Fruit fly (Drosophila melanogaster) whole organism, prepupa: Measurements from ENCODE around the gene hh.
A peak's percentile ranks its signal among the peaks of the same experiment; 100 is the strongest.

Source experiments
- Blimp-1 ChIP-seq: fragments of 200-800 bp; sonication (Bioruptor generic); optimal IDR thresholded peaks from 3 replicates; lab custom pipeline; 2017; ENCODE audit warnings: missing biosample characterization, missing genetic modification characterization, mild to moderate bottlenecking, moderate library complexity, missing genetic modification reagents
- CG10631 ChIP-seq: fragments of 200-800 bp; sonication (Bioruptor generic); optimal IDR thresholded peaks from 2 replicates; lab custom pipeline; 2016; ENCODE audit warnings: missing biosample characterization, missing genetic modification characterization
- CG10669 ChIP-seq: fragments of 200-800 bp; sonication (Bioruptor generic); optimal IDR thresholded peaks from 3 replicates; lab custom pipeline; 2018; ENCODE audit warnings: missing biosample characterization, mild to moderate bottlenecking, missing genetic modification characterization, moderate library complexity
- CG11762 ChIP-seq: fragments of 200-800 bp; sonication (Bioruptor generic); optimal IDR thresholded peaks from 3 replicates; lab custom pipeline; 2016; ENCODE audit warnings: missing biosample characterization, missing genetic modification characterization; ENCODE audit not compliant: insufficient read depth
- CG15336 ChIP-seq: fragments of 200-800 bp; sonication (Bioruptor generic); IDR thresholded peaks from 2 replicates; pipeline ENCODE4 v1.3.6; 2022; ENCODE audit warnings: missing biosample characterization, missing genetic modification characterization
- CG16779 ChIP-seq: fragments of 200-800 bp; sonication (Bioruptor generic); optimal IDR thresholded peaks from 3 replicates; lab custom pipeline; 2017; ENCODE audit warnings: missing biosample characterization, mild to moderate bottlenecking, missing genetic modification characterization
- CG3032 ChIP-seq: fragments of 200-800 bp; optimal IDR thresholded peaks from 2 replicates; lab custom pipeline; 2019; ENCODE audit warnings: missing biosample characterization, mild to moderate bottlenecking, missing genetic modification characterization, moderate library complexity
- CG31627 ChIP-seq: fragments of 200-800 bp; sonication (Bioruptor generic); optimal IDR thresholded peaks from 3 replicates; lab custom pipeline; 2016; ENCODE audit warnings: missing biosample characterization, missing genetic modification characterization
- CG34406 ChIP-seq: fragments of 200-800 bp; sonication (Bioruptor generic); optimal IDR thresholded peaks from 3 replicates; lab custom pipeline; 2016; ENCODE audit warnings: missing biosample characterization, missing genetic modification characterization
- CG4318 ChIP-seq: fragments of 200-800 bp; sonication (Bioruptor generic); optimal IDR thresholded peaks from 3 replicates; lab custom pipeline; 2017; ENCODE audit warnings: missing biosample characterization, mild to moderate bottlenecking, missing genetic modification characterization
- CG6163 ChIP-seq: fragments of 200-800 bp; sonication (Bioruptor generic); IDR thresholded peaks from 3 replicates; pipeline ENCODE4 v1.3.6; 2022; ENCODE audit warnings: missing biosample characterization, missing genetic modification characterization
- CG6276 ChIP-seq: fragments of 200-800 bp; sonication (Bioruptor generic); optimal IDR thresholded peaks from 2 replicates; lab custom pipeline; 2017; ENCODE audit warnings: missing biosample characterization, mild to moderate bottlenecking, missing genetic modification characterization
- CG6792 ChIP-seq: fragments of 200-800 bp; sonication (Bioruptor generic); optimal IDR thresholded peaks from 3 replicates; lab custom pipeline; 2016; ENCODE audit warnings: missing biosample characterization, missing genetic modification characterization
- CG6808 ChIP-seq: fragments of 200-800 bp; sonication (Bioruptor generic); optimal IDR thresholded peaks from 3 replicates; lab custom pipeline; 2017; ENCODE audit warnings: missing biosample characterization, missing genetic modification characterization, mild to moderate bottlenecking, moderate library complexity, missing genetic modification reagents
- CG7368 ChIP-seq: fragments of 200-800 bp; sonication (Bioruptor generic); optimal IDR thresholded peaks from 3 replicates; lab custom pipeline; 2016; ENCODE audit warnings: missing biosample characterization, missing genetic modification characterization
- CG8119 ChIP-seq: fragments of 200-800 bp; sonication (Bioruptor generic); IDR thresholded peaks from 3 replicates; pipeline ENCODE4 v1.3.6; 2022; ENCODE audit warnings: missing biosample characterization, missing genetic modification characterization
- CG8319 ChIP-seq: fragments of 200-800 bp; sonication (Bioruptor generic); optimal IDR thresholded peaks from 3 replicates; lab custom pipeline; 2016; ENCODE audit warnings: missing biosample characterization, missing genetic modification characterization
- CG8632 ChIP-seq: fragments of 200-800 bp; sonication (Bioruptor generic); optimal IDR thresholded peaks from 3 replicates; lab custom pipeline; 2016; ENCODE audit warnings: missing biosample characterization, missing genetic modification characterization
- CG9139 ChIP-seq: fragments of 200-800 bp; sonication (Bioruptor generic); optimal IDR thresholded peaks from 3 replicates; lab custom pipeline; 2017; ENCODE audit warnings: missing biosample characterization, mild to moderate bottlenecking, missing genetic modification characterization
- Eip78C ChIP-seq: fragments of 200-800 bp; sonication (Bioruptor generic); peaks from one replicate; lab custom pipeline; 2016; ENCODE audit warnings: missing biosample characterization, missing genetic modification characterization
- Ets21C ChIP-seq: fragments of 200-800 bp; sonication (Bioruptor generic); optimal IDR thresholded peaks from 3 replicates; lab custom pipeline; 2016; ENCODE audit warnings: missing biosample characterization, missing genetic modification characterization
- Ets96B ChIP-seq: fragments of 200-800 bp; optimal IDR thresholded peaks from 2 replicates; lab custom pipeline; 2019; ENCODE audit warnings: missing biosample characterization, mild to moderate bottlenecking, missing genetic modification characterization, moderate library complexity
- Hr4 ChIP-seq: fragments of 200-800 bp; sonication (Bioruptor generic); optimal IDR thresholded peaks from 3 replicates; lab custom pipeline; 2016; ENCODE audit warnings: missing biosample characterization, missing genetic modification characterization
- Lpt ChIP-seq: fragments of 200-800 bp; sonication (Bioruptor generic); optimal IDR thresholded peaks from 3 replicates; lab custom pipeline; 2016; ENCODE audit warnings: missing biosample characterization, missing genetic modification characterization
- Met ChIP-seq: fragments of 200-800 bp; sonication (Bioruptor generic); optimal IDR thresholded peaks from 3 replicates; lab custom pipeline; 2016; ENCODE audit warnings: missing biosample characterization, missing genetic modification characterization
- Smox ChIP-seq: fragments of 200-800 bp; sonication (Bioruptor generic); optimal IDR thresholded peaks from 3 replicates; lab custom pipeline; 2016; ENCODE audit warnings: missing biosample characterization, missing genetic modification characterization
- Sox14 ChIP-seq: fragments of 200-800 bp; sonication (Bioruptor generic); optimal IDR thresholded peaks from 3 replicates; lab custom pipeline; 2016; ENCODE audit warnings: missing biosample characterization, missing genetic modification characterization
- Sox15 ChIP-seq: fragments of 200-800 bp; sonication (Bioruptor generic); optimal IDR thresholded peaks from 3 replicates; lab custom pipeline; 2016; ENCODE audit warnings: missing biosample characterization, missing genetic modification characterization
- acj6 ChIP-seq: fragments of 200-800 bp; sonication (Bioruptor generic); optimal IDR thresholded peaks from 3 replicates; lab custom pipeline; 2016; ENCODE audit warnings: missing biosample characterization, missing genetic modification characterization
- dac ChIP-seq: fragments of 200-800 bp; sonication (Bioruptor generic); optimal IDR thresholded peaks from 2 replicates; lab custom pipeline; 2017; ENCODE audit warnings: missing biosample characterization, mild to moderate bottlenecking, missing genetic modification characterization
- esn ChIP-seq: fragments of 200-800 bp; sonication (Bioruptor generic); optimal IDR thresholded peaks from 2 replicates; lab custom pipeline; 2016; ENCODE audit warnings: missing biosample characterization, mild to moderate bottlenecking, missing genetic modification characterization, moderate library complexity
- fd59A ChIP-seq: fragments of 200-800 bp; sonication (Bioruptor generic); optimal IDR thresholded peaks from 2 replicates; lab custom pipeline; 2017; ENCODE audit warnings: missing biosample characterization, mild to moderate bottlenecking, missing genetic modification characterization, missing genetic modification reagents
- fd85E ChIP-seq: fragments of 200-800 bp; sonication (Bioruptor generic); optimal IDR thresholded peaks from 3 replicates; lab custom pipeline; 2016; ENCODE audit warnings: missing biosample characterization, missing genetic modification characterization
- fkh ChIP-seq: fragments of 200-800 bp; sonication (Bioruptor generic); optimal IDR thresholded peaks from 3 replicates; lab custom pipeline; 2017; ENCODE audit warnings: missing biosample characterization, mild to moderate bottlenecking, missing genetic modification characterization, moderate library complexity
- lz ChIP-seq: fragments of 200-800 bp; sonication (Bioruptor generic); optimal IDR thresholded peaks from 3 replicates; lab custom pipeline; 2016; ENCODE audit warnings: missing biosample characterization, missing genetic modification characterization
- pdm3 ChIP-seq: fragments of 200-800 bp; sonication (Bioruptor generic); optimal IDR thresholded peaks from 3 replicates; lab custom pipeline; 2016; ENCODE audit warnings: missing biosample characterization, missing genetic modification characterization
- ss ChIP-seq, 2 experiments: fragments of 200-800 bp; sonication (Bioruptor generic); optimal IDR thresholded peaks; 2 replicates in 1 of 2; 3 replicates in 1 of 2; lab custom pipeline; 2017 to 2018; ENCODE audit warnings: mild to moderate bottlenecking in 2 of 2, missing biosample characterization in 2 of 2, missing genetic modification characterization in 2 of 2, moderate library complexity in 1 of 2
- svp ChIP-seq: fragments of 200-800 bp; sonication (Bioruptor generic); peaks from one replicate; lab custom pipeline; 2016; ENCODE audit warnings: missing biosample characterization, missing genetic modification characterization
- topi ChIP-seq: fragments of 200-800 bp; sonication (Bioruptor generic); optimal IDR thresholded peaks from 3 replicates; lab custom pipeline; 2016; ENCODE audit warnings: missing biosample characterization, missing genetic modification characterization

Gene hh

DNA sequence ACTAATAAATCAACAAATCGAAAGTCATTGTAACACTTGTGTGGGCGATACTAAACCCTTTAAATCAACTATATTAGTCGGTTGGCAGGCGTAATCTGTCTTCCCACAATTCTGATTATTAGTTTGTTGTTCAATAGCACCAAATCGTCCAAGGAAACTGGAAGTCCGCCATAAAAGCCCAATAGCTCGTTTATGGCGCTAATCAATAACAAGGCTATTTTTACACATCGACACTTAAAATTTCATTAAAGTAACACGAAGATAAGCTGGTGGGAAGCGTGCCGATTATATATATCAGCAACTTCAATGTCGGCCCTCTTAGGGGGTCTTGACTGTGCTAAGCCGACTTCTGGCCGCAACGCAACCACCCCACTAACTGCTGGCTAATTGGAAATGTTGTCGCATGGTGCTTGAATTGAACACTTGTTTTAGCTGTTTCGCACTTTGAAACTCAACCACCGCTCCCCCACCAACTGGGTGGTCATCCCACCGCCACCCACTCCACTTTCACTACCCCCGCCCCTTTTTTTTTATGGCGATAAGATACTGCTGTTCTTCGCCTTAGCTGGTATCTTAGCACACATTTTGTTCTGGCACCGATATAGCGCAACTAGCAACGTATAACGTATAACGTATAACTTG lies 2.6 kb downstream of the hh start:
- TF ChIP-seq Eip78C (peak; percentile 42), dac (GFP tag; lab: Kevin White, UChicago) (no peak)
- TF ChIP-seq, all 60 proteins: peak for 1

DNA sequence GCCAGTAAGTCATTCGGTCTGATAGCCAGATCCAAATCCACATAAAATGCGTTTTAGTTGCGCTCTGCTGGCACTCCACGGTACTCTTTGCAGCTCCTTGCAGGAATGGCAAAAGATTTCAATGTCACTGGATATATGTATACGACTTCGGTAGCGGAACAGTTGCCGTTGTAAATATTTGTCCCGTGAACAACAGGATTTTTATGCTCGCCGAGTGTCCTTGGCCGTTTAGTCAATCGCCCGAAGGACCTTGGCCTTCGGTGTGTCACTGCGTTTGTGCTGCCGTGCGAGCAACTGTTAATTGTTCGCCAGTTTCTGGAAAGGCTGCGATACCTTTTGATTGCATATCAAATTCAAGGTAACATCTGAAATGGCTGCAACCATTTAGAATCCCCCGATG lies 3.3 kb downstream of the hh start:
- TF ChIP-seq Sox14 (no peak), Lpt (GFP tag; lab: Kevin White, UChicago) (no peak), CG10669 (GFP tag; lab: Kevin White, UChicago) (no peak), CG31627 (GFP tag; lab: Kevin White, UChicago) (no peak), CG16779 (tag; lab: Kevin White, UChicago) (no peak), CG6276 (GFP tag; lab: Kevin White, UChicago) (no peak), CG8632 (GFP tag; lab: Kevin White, UChicago) (no peak), acj6 (GFP tag; lab: Kevin White, UChicago) (no peak), Ets96B (no peak), CG11762 (GFP tag; lab: Kevin White, UChicago) (no peak), CG15336 (no peak), Blimp-1 (GFP tag; lab: Kevin White, UChicago) (no peak), CG9139 (GFP tag; lab: Kevin White, UChicago) (no peak), Ets21C (GFP tag; lab: Kevin White, UChicago) (no peak), CG6792 (GFP tag; lab: Kevin White, UChicago) (no peak), Hr4 (no peak)
- TF ChIP-seq, all 60 proteins: peak for 0

DNA sequence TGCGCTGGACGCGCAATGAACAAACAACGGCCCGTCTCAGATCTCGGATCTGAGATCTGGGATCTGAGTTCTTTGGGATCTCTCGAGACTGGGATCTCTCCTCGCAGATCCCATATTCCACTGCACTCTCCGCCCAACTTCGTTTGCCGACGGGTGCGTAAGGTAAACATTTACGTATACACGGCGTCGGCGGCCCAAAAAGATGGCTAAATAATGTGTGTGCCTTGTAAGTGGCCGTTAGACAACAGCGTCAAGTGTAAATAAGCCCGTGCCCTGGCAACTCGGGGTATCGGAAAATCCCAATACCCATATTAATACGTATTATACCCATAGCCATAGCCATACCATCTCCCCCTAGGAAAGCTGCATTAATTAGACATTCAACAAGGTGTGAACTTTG lies 7.0 kb downstream of the hh start:
- TF ChIP-seq CG8632 (GFP tag; lab: Kevin White, UChicago) (no peak), lz (no peak), Eip78C (no peak), fkh (GFP tag; lab: Kevin White, UChicago) (peak; percentile 79), Smox (GFP tag; lab: Kevin White, UChicago) (no peak), CG7368 (GFP tag; lab: Kevin White, UChicago) (no peak), CG16779 (tag; lab: Kevin White, UChicago) (no peak)

DNA sequence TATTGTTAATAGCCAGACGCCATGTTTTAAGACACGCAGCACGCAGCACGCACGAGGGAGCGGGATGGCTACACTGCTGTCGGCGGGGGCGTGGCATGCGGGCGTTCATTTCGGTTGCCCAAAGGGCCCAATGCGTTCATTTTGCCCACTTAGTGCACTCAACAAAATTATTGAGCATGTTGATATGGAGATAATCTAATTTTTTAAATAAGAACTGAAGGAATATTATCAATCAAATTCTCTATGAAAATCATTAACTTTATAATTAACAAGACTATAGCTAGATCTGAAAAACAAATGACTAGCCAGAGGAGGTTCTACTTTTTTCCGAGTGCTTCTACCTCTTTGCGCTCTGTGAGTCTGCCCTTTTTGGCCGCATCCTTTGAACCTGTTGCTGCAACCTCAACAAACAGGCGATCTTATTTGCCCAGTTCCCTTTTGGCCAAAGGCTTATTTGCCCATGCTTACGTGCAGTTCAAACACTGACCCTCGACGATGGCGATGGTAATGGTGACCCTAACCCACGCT lies 8.3 kb downstream of the hh start:
- TF ChIP-seq CG6163 (GFP tag; lab: Robert Waterston, UW) = no peak
- peak; percentile 32 for TF ChIP-seq Met (GFP tag; lab: Kevin White, UChicago)
- TF ChIP-seq CG6808 (GFP tag; lab: Kevin White, UChicago) = no peak
- TF ChIP-seq CG3032 (tag; lab: Kevin White, UChicago) = no peak
- peak; percentile 68 for TF ChIP-seq svp
- no peak for TF ChIP-seq fd85E (GFP tag; lab: Kevin White, UChicago)
- no peak for TF ChIP-seq CG11762 (GFP tag; lab: Kevin White, UChicago)
- no peak for TF ChIP-seq esn (GFP tag; lab: Kevin White, UChicago)
- TF ChIP-seq CG8632 (GFP tag; lab: Kevin White, UChicago) = no peak
- no peak for TF ChIP-seq Sox14
- no peak for TF ChIP-seq Blimp-1 (GFP tag; lab: Kevin White, UChicago)
- TF ChIP-seq Eip78C = peak; percentile 44
- TF ChIP-seq CG8319 = no peak
- TF ChIP-seq fd59A (GFP tag; lab: Kevin White, UChicago) = no peak
- TF ChIP-seq ss (GFP tag; optimal IDR thresholded peaks at IDR 0.05; lab: Kevin White, UChicago) = peak in 1 of 2 experiments; percentile 11
- TF ChIP-seq acj6 (GFP tag; lab: Kevin White, UChicago) = no peak
- no peak for TF ChIP-seq CG34406 (GFP tag; lab: Kevin White, UChicago)
- TF ChIP-seq CG4318 = no peak
- no peak for TF ChIP-seq CG15336
- no peak for TF ChIP-seq Sox15 (GFP tag; lab: Kevin White, UChicago)
- no peak for TF ChIP-seq CG8119 (GFP tag; lab: Robert Waterston, UW)
- TF ChIP-seq fkh (GFP tag; lab: Kevin White, UChicago) = peak; percentile 12
- TF ChIP-seq CG10631 (GFP tag; lab: Kevin White, UChicago) = no peak
- TF ChIP-seq topi = no peak
- no peak for TF ChIP-seq CG16779 (tag; lab: Kevin White, UChicago)
- no peak for TF ChIP-seq pdm3 (GFP tag; lab: Kevin White, UChicago)
